Fruit fly (Drosophila melanogaster) whole organism, prepupa: ENCODE data around the gene Tre1.

ENCODE experiments used
- Blimp-1 ChIP-seq: fragments of 200-800 bp; sonication (Bioruptor generic); optimal IDR thresholded peaks from 3 replicates; lab custom pipeline; 2017; ENCODE audit warnings: missing biosample characterization, missing genetic modification characterization, mild to moderate bottlenecking, moderate library complexity, missing genetic modification reagents
- CG10631 ChIP-seq: fragments of 200-800 bp; sonication (Bioruptor generic); optimal IDR thresholded peaks from 2 replicates; lab custom pipeline; 2016; ENCODE audit warnings: missing biosample characterization, missing genetic modification characterization
- CG10669 ChIP-seq: fragments of 200-800 bp; sonication (Bioruptor generic); optimal IDR thresholded peaks from 3 replicates; lab custom pipeline; 2018; ENCODE audit warnings: missing biosample characterization, mild to moderate bottlenecking, missing genetic modification characterization, moderate library complexity
- CG11294 ChIP-seq: fragments of 200-800 bp; sonication (Bioruptor generic); IDR thresholded peaks from 2 replicates; pipeline ENCODE4 v1.3.6; 2022; ENCODE audit warnings: missing biosample characterization, missing genetic modification characterization
- CG11902 ChIP-seq: fragments of 200-800 bp; sonication (Bioruptor generic); optimal IDR thresholded peaks from 3 replicates; lab custom pipeline; 2016; ENCODE audit warnings: missing biosample characterization, missing genetic modification characterization
- CG1621 ChIP-seq: fragments of 200-800 bp; sonication (Bioruptor generic); optimal IDR thresholded peaks from 3 replicates; lab custom pipeline; 2018; ENCODE audit warnings: missing biosample characterization, mild to moderate bottlenecking, missing genetic modification characterization
- CG16779 ChIP-seq: fragments of 200-800 bp; sonication (Bioruptor generic); optimal IDR thresholded peaks from 3 replicates; lab custom pipeline; 2017; ENCODE audit warnings: missing biosample characterization, mild to moderate bottlenecking, missing genetic modification characterization
- CG3032 ChIP-seq: fragments of 200-800 bp; optimal IDR thresholded peaks from 2 replicates; lab custom pipeline; 2019; ENCODE audit warnings: missing biosample characterization, mild to moderate bottlenecking, missing genetic modification characterization, moderate library complexity
- CG3919 ChIP-seq: fragments of 200-800 bp; sonication (Bioruptor generic); optimal IDR thresholded peaks from 3 replicates; lab custom pipeline; 2016; ENCODE audit warnings: missing biosample characterization, missing genetic modification characterization
- CG6163 ChIP-seq: fragments of 200-800 bp; sonication (Bioruptor generic); IDR thresholded peaks from 3 replicates; pipeline ENCODE4 v1.3.6; 2022; ENCODE audit warnings: missing biosample characterization, missing genetic modification characterization
- CG6276 ChIP-seq: fragments of 200-800 bp; sonication (Bioruptor generic); optimal IDR thresholded peaks from 2 replicates; lab custom pipeline; 2017; ENCODE audit warnings: missing biosample characterization, mild to moderate bottlenecking, missing genetic modification characterization
- CG6808 ChIP-seq: fragments of 200-800 bp; sonication (Bioruptor generic); optimal IDR thresholded peaks from 3 replicates; lab custom pipeline; 2017; ENCODE audit warnings: missing biosample characterization, missing genetic modification characterization, mild to moderate bottlenecking, moderate library complexity, missing genetic modification reagents
- CG7368 ChIP-seq: fragments of 200-800 bp; sonication (Bioruptor generic); optimal IDR thresholded peaks from 3 replicates; lab custom pipeline; 2016; ENCODE audit warnings: missing biosample characterization, missing genetic modification characterization
- CG8319 ChIP-seq: fragments of 200-800 bp; sonication (Bioruptor generic); optimal IDR thresholded peaks from 3 replicates; lab custom pipeline; 2016; ENCODE audit warnings: missing biosample characterization, missing genetic modification characterization
- CG8632 ChIP-seq: fragments of 200-800 bp; sonication (Bioruptor generic); optimal IDR thresholded peaks from 3 replicates; lab custom pipeline; 2016; ENCODE audit warnings: missing biosample characterization, missing genetic modification characterization
- CG9139 ChIP-seq: fragments of 200-800 bp; sonication (Bioruptor generic); optimal IDR thresholded peaks from 3 replicates; lab custom pipeline; 2017; ENCODE audit warnings: missing biosample characterization, mild to moderate bottlenecking, missing genetic modification characterization
- Eip78C ChIP-seq: fragments of 200-800 bp; sonication (Bioruptor generic); peaks from one replicate; lab custom pipeline; 2016; ENCODE audit warnings: missing biosample characterization, missing genetic modification characterization
- Ets21C ChIP-seq: fragments of 200-800 bp; sonication (Bioruptor generic); optimal IDR thresholded peaks from 3 replicates; lab custom pipeline; 2016; ENCODE audit warnings: missing biosample characterization, missing genetic modification characterization
- Ets96B ChIP-seq: fragments of 200-800 bp; optimal IDR thresholded peaks from 2 replicates; lab custom pipeline; 2019; ENCODE audit warnings: missing biosample characterization, mild to moderate bottlenecking, missing genetic modification characterization, moderate library complexity
- Gug ChIP-seq: fragments of 200-800 bp; sonication (Bioruptor generic); IDR thresholded peaks from 2 replicates; pipeline ENCODE4 v1.3.6; 2022; ENCODE audit warnings: missing biosample characterization, missing genetic modification characterization
- Hr38 ChIP-seq: sonication (Bioruptor generic); optimal IDR thresholded peaks from 2 replicates; lab custom pipeline; 2016; ENCODE audit warnings: missing biosample characterization, missing genetic modification characterization
- Met ChIP-seq: fragments of 200-800 bp; sonication (Bioruptor generic); optimal IDR thresholded peaks from 3 replicates; lab custom pipeline; 2016; ENCODE audit warnings: missing biosample characterization, missing genetic modification characterization
- OdsH ChIP-seq: fragments of 200-800 bp; sonication (Bioruptor generic); optimal IDR thresholded peaks from 3 replicates; lab custom pipeline; 2016; ENCODE audit warnings: missing biosample characterization, missing genetic modification characterization
- Sox14 ChIP-seq: fragments of 200-800 bp; sonication (Bioruptor generic); optimal IDR thresholded peaks from 3 replicates; lab custom pipeline; 2016; ENCODE audit warnings: missing biosample characterization, missing genetic modification characterization
- Sox15 ChIP-seq: fragments of 200-800 bp; sonication (Bioruptor generic); optimal IDR thresholded peaks from 3 replicates; lab custom pipeline; 2016; ENCODE audit warnings: missing biosample characterization, missing genetic modification characterization
- dsx ChIP-seq: fragments of 200-800 bp; optimal IDR thresholded peaks from 3 replicates; lab custom pipeline; 2019; ENCODE audit warnings: missing biosample characterization, mild to moderate bottlenecking, missing genetic modification characterization, moderate library complexity; ENCODE audit not compliant: poor library complexity, severe bottlenecking
- eg ChIP-seq: fragments of 200-800 bp; sonication (Bioruptor generic); IDR thresholded peaks from 3 replicates; pipeline ENCODE4 v1.3.6; 2022; ENCODE audit warnings: missing biosample characterization, missing genetic modification characterization
- esn ChIP-seq: fragments of 200-800 bp; sonication (Bioruptor generic); optimal IDR thresholded peaks from 2 replicates; lab custom pipeline; 2016; ENCODE audit warnings: missing biosample characterization, mild to moderate bottlenecking, missing genetic modification characterization, moderate library complexity
- fd59A ChIP-seq: fragments of 200-800 bp; sonication (Bioruptor generic); optimal IDR thresholded peaks from 2 replicates; lab custom pipeline; 2017; ENCODE audit warnings: missing biosample characterization, mild to moderate bottlenecking, missing genetic modification characterization, missing genetic modification reagents
- fd85E ChIP-seq: fragments of 200-800 bp; sonication (Bioruptor generic); optimal IDR thresholded peaks from 3 replicates; lab custom pipeline; 2016; ENCODE audit warnings: missing biosample characterization, missing genetic modification characterization
- fkh ChIP-seq: fragments of 200-800 bp; sonication (Bioruptor generic); optimal IDR thresholded peaks from 3 replicates; lab custom pipeline; 2017; ENCODE audit warnings: missing biosample characterization, mild to moderate bottlenecking, missing genetic modification characterization, moderate library complexity
- lz ChIP-seq: fragments of 200-800 bp; sonication (Bioruptor generic); optimal IDR thresholded peaks from 3 replicates; lab custom pipeline; 2016; ENCODE audit warnings: missing biosample characterization, missing genetic modification characterization
- svp ChIP-seq: fragments of 200-800 bp; sonication (Bioruptor generic); peaks from one replicate; lab custom pipeline; 2016; ENCODE audit warnings: missing biosample characterization, missing genetic modification characterization
- topi ChIP-seq: fragments of 200-800 bp; sonication (Bioruptor generic); optimal IDR thresholded peaks from 3 replicates; lab custom pipeline; 2016; ENCODE audit warnings: missing biosample characterization, missing genetic modification characterization
- vri ChIP-seq: fragments of 200-800 bp; sonication (Bioruptor generic); optimal IDR thresholded peaks from 3 replicates; lab custom pipeline; 2016; ENCODE audit warnings: missing biosample characterization, mild to moderate bottlenecking, missing genetic modification characterization

Gene Tre1

DNA sequence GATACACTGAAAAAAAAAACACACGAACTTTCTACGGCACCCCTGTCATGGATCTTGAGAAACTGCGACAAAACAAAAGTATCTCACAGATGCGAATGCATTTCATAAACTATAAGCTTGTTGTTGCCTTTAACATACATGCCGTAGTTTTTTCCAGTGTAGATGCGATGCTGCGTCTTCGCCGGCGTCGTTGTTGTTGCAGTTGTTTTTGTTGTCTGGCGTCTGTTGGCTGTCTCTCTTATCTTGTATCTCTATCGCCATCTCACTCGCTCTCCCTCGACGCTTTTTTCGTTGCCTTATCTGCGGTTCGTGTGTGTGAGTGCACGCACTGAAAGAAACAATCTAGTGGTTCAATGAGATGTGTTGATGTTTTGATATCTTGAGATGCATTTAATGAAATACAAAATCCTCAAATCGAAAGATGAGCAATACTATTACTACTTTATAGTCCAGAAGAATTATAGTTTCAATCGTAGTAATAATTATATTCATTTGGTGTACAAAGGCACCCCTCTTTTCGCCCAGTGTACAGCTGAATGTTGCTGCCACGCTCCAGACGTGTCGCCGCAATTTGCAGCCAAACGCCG lies 16.8 kb upstream of the Tre1 start (continued):
- TF ChIP-seq Hr38 (GFP tag; lab: Kevin White, UChicago): peak; percentile 66
- peak; percentile 97 for TF ChIP-seq Met
- peak; percentile 94 for TF ChIP-seq CG6276 (GFP tag; lab: Kevin White, UChicago)
- TF ChIP-seq dsx (GFP tag; lab: Kevin White, UChicago): peak; percentile 84
- TF ChIP-seq Eip78C (GFP tag; lab: Kevin White, UChicago): peak; percentile 99
- TF ChIP-seq CG16779 (tag; lab: Kevin White, UChicago): peak; percentile 95
- TF ChIP-seq CG6808: peak; percentile 97
- peak; percentile 67 for TF ChIP-seq fkh
- peak; percentile 99 for TF ChIP-seq CG7368
- peak; percentile 98 for TF ChIP-seq esn (GFP tag; lab: Kevin White, UChicago)
- peak; percentile 96 for TF ChIP-seq CG1621 (tag; lab: Kevin White, UChicago)
- TF ChIP-seq CG11902 (GFP tag; lab: Kevin White, UChicago): peak; percentile 96
- peak; percentile 95 for TF ChIP-seq CG8632 (GFP tag; lab: Kevin White, UChicago)
- peak; percentile 94 for TF ChIP-seq CG9139 (GFP tag; lab: Kevin White, UChicago)
- peak; percentile 99 for TF ChIP-seq svp (GFP tag; lab: Kevin White, UChicago)
- TF ChIP-seq vri: peak; percentile 96
- peak; percentile 70 for TF ChIP-seq Blimp-1
- peak; percentile 96 for TF ChIP-seq OdsH (GFP tag; lab: Kevin White, UChicago)

DNA sequence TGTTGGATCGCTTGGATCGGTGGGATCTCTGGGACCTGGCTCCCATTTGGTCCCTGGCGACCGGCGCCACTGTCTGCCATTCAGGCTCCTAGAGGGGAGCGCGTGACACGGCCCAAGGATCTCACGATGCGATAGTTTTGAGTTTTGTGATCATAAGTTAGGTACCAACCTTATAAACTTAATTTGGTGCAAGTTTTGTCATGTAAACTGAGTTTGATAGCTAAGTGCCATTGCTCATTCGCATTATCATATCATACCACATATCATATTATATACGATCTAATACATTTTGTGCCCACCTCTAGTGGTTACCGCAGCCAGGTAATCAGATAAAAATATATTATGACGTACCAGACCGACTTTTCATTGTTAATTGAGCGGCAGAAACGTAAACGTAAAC lies 16.2 kb upstream of the Tre1 start:
- peak; percentile 37 for TF ChIP-seq CG6163 (GFP tag; lab: Robert Waterston, UW)
- no peak; the same call in 1 of the 2 replicates for TF ChIP-seq Gug
- TF ChIP-seq eg: peak; percentile 22; the same call in 1 of the 3 replicates
- no peak for TF ChIP-seq fd59A (GFP tag; lab: Kevin White, UChicago)
- no peak for TF ChIP-seq CG8632 (GFP tag; lab: Kevin White, UChicago)
- TF ChIP-seq CG11294: no peak
- peak; percentile 29 for TF ChIP-seq CG10669
- peak; percentile 84 for TF ChIP-seq Ets96B
- TF ChIP-seq CG3919 (GFP tag; lab: Kevin White, UChicago): no peak
- no peak for TF ChIP-seq CG8319 (GFP tag; lab: Kevin White, UChicago)
- no peak for TF ChIP-seq CG1621 (tag; lab: Kevin White, UChicago)
- no peak for TF ChIP-seq topi (GFP tag; lab: Kevin White, UChicago)
- no peak for TF ChIP-seq fd85E (GFP tag; lab: Kevin White, UChicago)
- no peak for TF ChIP-seq Hr38 (GFP tag; lab: Kevin White, UChicago)
- no peak for TF ChIP-seq CG10631 (GFP tag; lab: Kevin White, UChicago)
- TF ChIP-seq Sox15 (GFP tag; lab: Kevin White, UChicago): no peak
- TF ChIP-seq lz (GFP tag; lab: Kevin White, UChicago): no peak
- TF ChIP-seq Ets21C (GFP tag; lab: Kevin White, UChicago): no peak
- TF ChIP-seq dsx (GFP tag; lab: Kevin White, UChicago): peak; percentile 64
- no peak for TF ChIP-seq Sox14 (GFP tag; lab: Kevin White, UChicago)
- no peak for TF ChIP-seq Blimp-1
- peak; percentile 86 for TF ChIP-seq CG3032 (tag; lab: Kevin White, UChicago)

- peak; percentile 45 for TF ChIP-seq Eip78C (GFP tag; lab: Kevin White, UChicago)
- no peak for TF ChIP-seq Met
Observed at dm6 chrX:5695035-5695434, 15.3 kb upstream of the Tre1 start, which contains the start of gene CG3149. Gene CG3149 (minus strand): TSS chrX:5695205.
